Fruit fly (Drosophila melanogaster) whole organism, embryonic: ENCODE results near the gene CG9550.
A peak's percentile ranks its signal among the peaks of the same experiment; 100 is the strongest.

Experiments used
- Blimp-1 ChIP-seq: fragments of 200-800 bp; sonication (Bioruptor generic); optimal IDR thresholded peaks from 3 replicates; lab custom pipeline; 2018; ENCODE audit warnings: missing biosample characterization, missing genetic modification characterization, mild to moderate bottlenecking, moderate library complexity, missing genetic modification reagents
- CG10274 ChIP-seq: fragments of 200-800 bp; sonication (Bioruptor generic); optimal IDR thresholded peaks from 3 replicates; lab custom pipeline; 2017; ENCODE audit warnings: missing biosample characterization, mild to moderate bottlenecking, missing genetic modification characterization
- CG10462 ChIP-seq: fragments of 200-800 bp; sonication (Bioruptor generic); optimal IDR thresholded peaks from 2 replicates; lab custom pipeline; 2016; ENCODE audit warnings: missing biosample characterization, missing genetic modification characterization
- CG11560 ChIP-seq: fragments of 200-800 bp; sonication (Bioruptor generic); IDR thresholded peaks from 3 replicates; pipeline ENCODE4 v1.3.6; 2022; ENCODE audit warnings: missing biosample characterization, missing genetic modification characterization
- CG12155 ChIP-seq: fragments of 200-800 bp; sonication (Bioruptor generic); optimal IDR thresholded peaks from 3 replicates; lab custom pipeline; 2016; ENCODE audit warnings: missing biosample characterization, missing genetic modification characterization
- CG12744 ChIP-seq: fragments of 200-800 bp; sonication (Bioruptor generic); optimal IDR thresholded peaks from 2 replicates; lab custom pipeline; 2016; ENCODE audit warnings: missing biosample characterization, missing genetic modification characterization
- CG14860 ChIP-seq: fragments of 200-800 bp; sonication (Bioruptor generic); IDR thresholded peaks from 3 replicates; pipeline ENCODE4 v1.3.6; 2022; ENCODE audit warnings: missing biosample characterization, missing genetic modification characterization; ENCODE audit not compliant: partially characterized antibody
- CG15011 ChIP-seq: fragments of 200-800 bp; sonication (Bioruptor generic); optimal IDR thresholded peaks from 3 replicates; lab custom pipeline; 2018; ENCODE audit warnings: missing biosample characterization, mild to moderate bottlenecking, missing genetic modification characterization
- CG15479 ChIP-seq: fragments of 200-800 bp; sonication (Bioruptor generic); optimal IDR thresholded peaks from 3 replicates; lab custom pipeline; 2019; ENCODE audit warnings: missing biosample characterization, mild to moderate bottlenecking, missing genetic modification characterization, moderate library complexity
- CG1602 ChIP-seq: fragments of 200-800 bp; sonication (Bioruptor generic); optimal IDR thresholded peaks from 3 replicates; lab custom pipeline; 2016; ENCODE audit warnings: missing biosample characterization, missing genetic modification characterization
- CG17568 ChIP-seq: fragments of 200-800 bp; sonication (Bioruptor generic); optimal IDR thresholded peaks from 2 replicates; lab custom pipeline; 2018; ENCODE audit warnings: missing biosample characterization, mild to moderate bottlenecking, missing genetic modification characterization, moderate library complexity
- CG1832 ChIP-seq: fragments of 200-800 bp; sonication (Bioruptor generic); optimal IDR thresholded peaks from 2 replicates; lab custom pipeline; 2017; ENCODE audit warnings: missing biosample characterization, mild to moderate bottlenecking, missing genetic modification characterization, inconsistent platforms
- CG2116 ChIP-seq: fragments of 200-800 bp; sonication (Bioruptor generic); optimal IDR thresholded peaks from 3 replicates; lab custom pipeline; 2018; ENCODE audit warnings: missing biosample characterization, mild to moderate bottlenecking, missing genetic modification characterization
- CG33213 ChIP-seq: fragments of 200-800 bp; sonication (Bioruptor generic); optimal IDR thresholded peaks from 3 replicates; lab custom pipeline; 2016; ENCODE audit warnings: missing biosample characterization, missing genetic modification characterization
- CG3838 ChIP-seq: fragments of 200-800 bp; sonication (Bioruptor generic); optimal IDR thresholded peaks from 3 replicates; lab custom pipeline; 2016; ENCODE audit warnings: missing biosample characterization, missing genetic modification characterization
- CG4820 ChIP-seq: fragments of 200-800 bp; sonication (Bioruptor generic); optimal IDR thresholded peaks from 3 replicates; lab custom pipeline; 2016; ENCODE audit warnings: missing biosample characterization, missing genetic modification characterization
- CG6765 ChIP-seq: fragments of 200-800 bp; sonication (Bioruptor generic); optimal IDR thresholded peaks from 3 replicates; lab custom pipeline; 2017; ENCODE audit warnings: missing biosample characterization, mild to moderate bottlenecking, missing genetic modification characterization
- CG6813 ChIP-seq: fragments of 200-800 bp; sonication (Bioruptor generic); optimal IDR thresholded peaks from 2 replicates; lab custom pipeline; 2017; ENCODE audit warnings: missing biosample characterization, missing genetic modification characterization, mild to moderate bottlenecking, moderate library complexity, missing genetic modification reagents
- CG7372 ChIP-seq: fragments of 200-800 bp; sonication (Bioruptor generic); IDR thresholded peaks from 2 replicates; pipeline ENCODE4 v1.3.6; 2022; ENCODE audit warnings: missing biosample characterization, missing genetic modification characterization
- CG8478 ChIP-seq: fragments of >200 bp; optimal IDR thresholded peaks from 2 replicates; lab custom pipeline; 2018
- CG9215 ChIP-seq: fragments of 200-800 bp; sonication (Bioruptor generic); IDR thresholded peaks from 2 replicates; pipeline ENCODE4 v1.3.6; 2022; ENCODE audit warnings: missing biosample characterization, missing genetic modification characterization
- CG9817 ChIP-seq: fragments of 200-800 bp; sonication (Bioruptor generic); optimal IDR thresholded peaks from 2 replicates; lab custom pipeline; 2018; ENCODE audit warnings: missing biosample characterization, mild to moderate bottlenecking, missing genetic modification characterization, moderate library complexity
- Chrac-16 ChIP-seq: fragments of 200-800 bp; sonication (Bioruptor generic); optimal IDR thresholded peaks from 3 replicates; lab custom pipeline; 2016; ENCODE audit warnings: missing biosample characterization, missing genetic modification characterization
- CrebB ChIP-seq: fragments of 200-800 bp; sonication (Bioruptor generic); optimal IDR thresholded peaks from 3 replicates; lab custom pipeline; 2018; ENCODE audit warnings: missing biosample characterization, mild to moderate bottlenecking, missing genetic modification characterization
- Fer1 ChIP-seq: fragments of 200-800 bp; sonication (Bioruptor generic); optimal IDR thresholded peaks from 2 replicates; lab custom pipeline; 2017; ENCODE audit warnings: missing biosample characterization, mild to moderate bottlenecking, missing genetic modification characterization
- Hey ChIP-seq: fragments of 200-800 bp; sonication (Bioruptor generic); optimal IDR thresholded peaks from 3 replicates; lab custom pipeline; 2018; ENCODE audit warnings: missing biosample characterization, mild to moderate bottlenecking, missing genetic modification characterization
- HmgD ChIP-seq: fragments of 200-800 bp; sonication (Bioruptor generic); optimal IDR thresholded peaks from 3 replicates; lab custom pipeline; 2016; ENCODE audit warnings: missing biosample characterization, missing genetic modification characterization
- Nf-YB ChIP-seq: fragments of 200-800 bp; sonication (Bioruptor generic); optimal IDR thresholded peaks from 3 replicates; lab custom pipeline; 2019; ENCODE audit warnings: missing biosample characterization, mild to moderate bottlenecking, missing genetic modification characterization, moderate library complexity
- Ravus ChIP-seq: fragments of 200-800 bp; sonication (Bioruptor generic); IDR thresholded peaks from 2 replicates; pipeline ENCODE4 v1.3.6; 2022; ENCODE audit warnings: missing biosample characterization, missing genetic modification characterization
- Sox100B ChIP-seq: fragments of 200-800 bp; sonication (Bioruptor generic); optimal IDR thresholded peaks from 3 replicates; lab custom pipeline; 2018; ENCODE audit warnings: missing biosample characterization, mild to moderate bottlenecking, missing genetic modification characterization
- Spps ChIP-seq: fragments of 200-800 bp; sonication (Bioruptor generic); optimal IDR thresholded peaks from 2 replicates; lab custom pipeline; 2018; ENCODE audit warnings: missing biosample characterization, mild to moderate bottlenecking, missing genetic modification characterization
- Sry-β ChIP-seq: fragments of 200-800 bp; sonication (Bioruptor generic); optimal IDR thresholded peaks from 2 replicates; lab custom pipeline; 2018; ENCODE audit warnings: missing biosample characterization, mild to moderate bottlenecking, missing genetic modification characterization, moderate library complexity
- danr ChIP-seq: fragments of 200-800 bp; sonication (Bioruptor generic); IDR thresholded peaks from 2 replicates; pipeline ENCODE4 v1.3.6; 2022; ENCODE audit warnings: missing biosample characterization, missing genetic modification characterization
- eyg ChIP-seq: fragments of 200-800 bp; sonication (Bioruptor generic); optimal IDR thresholded peaks from 3 replicates; lab custom pipeline; 2016; ENCODE audit warnings: missing biosample characterization, missing genetic modification characterization
- gfzf ChIP-seq: fragments of 200-800 bp; sonication (Bioruptor generic); optimal IDR thresholded peaks from 2 replicates; lab custom pipeline; 2016; ENCODE audit warnings: missing biosample characterization, mild to moderate bottlenecking, missing genetic modification characterization, moderate library complexity
- h ChIP-seq: fragments of >200 bp; optimal IDR thresholded peaks from 2 replicates; lab custom pipeline; 2017
- kni ChIP-seq: fragments of 200-800 bp; sonication (Bioruptor generic); optimal IDR thresholded peaks from 3 replicates; lab custom pipeline; 2017; ENCODE audit warnings: mild to moderate bottlenecking, missing biosample characterization, missing genetic modification reagents, missing genetic modification characterization
- lilli ChIP-seq: fragments of 200-800 bp; sonication (Bioruptor generic); optimal IDR thresholded peaks from 3 replicates; lab custom pipeline; 2016; ENCODE audit warnings: missing biosample characterization, missing genetic modification characterization
- luna ChIP-seq: fragments of 200-800 bp; sonication (Bioruptor generic); optimal IDR thresholded peaks from 2 replicates; lab custom pipeline; 2016; ENCODE audit warnings: missing biosample characterization, missing genetic modification characterization
- mam ChIP-seq: fragments of 200-800 bp; sonication (Bioruptor generic); optimal IDR thresholded peaks from 3 replicates; lab custom pipeline; 2016; ENCODE audit warnings: missing biosample characterization, missing genetic modification characterization
- mirr ChIP-seq: fragments of 200-800 bp; sonication (Bioruptor generic); optimal IDR thresholded peaks from 3 replicates; lab custom pipeline; 2018; ENCODE audit warnings: missing biosample characterization, mild to moderate bottlenecking, missing genetic modification characterization
- p53 ChIP-seq: fragments of 200-800 bp; sonication (Bioruptor generic); optimal IDR thresholded peaks from 2 replicates; lab custom pipeline; 2016; ENCODE audit warnings: missing biosample characterization, missing genetic modification characterization
- peb ChIP-seq: fragments of 200-800 bp; sonication (Bioruptor generic); IDR thresholded peaks from 2 replicates; pipeline ENCODE4 v1.3.6; 2022; ENCODE audit warnings: missing biosample characterization, missing genetic modification characterization
- prd ChIP-seq, 3 experiments: fragments of >200 bp in 2 of 3; fragments of 200-800 bp in 1 of 3; sonication (Bioruptor generic) in 1 of 3; optimal IDR thresholded peaks in 2 of 3; IDR thresholded peaks in 1 of 3; 2 replicates in 2 of 3; 3 replicates in 1 of 3; pipeline versions ENCODE4 v1.3.6 to Lab custom; 2017 to 2022; ENCODE audit warnings: missing biosample characterization in 1 of 3, missing genetic modification characterization in 1 of 3
- repo ChIP-seq: fragments of 200-800 bp; sonication (Bioruptor generic); optimal IDR thresholded peaks from 2 replicates; lab custom pipeline; 2016; ENCODE audit warnings: missing biosample characterization, missing genetic modification characterization
- shn ChIP-seq: fragments of 200-800 bp; sonication (Bioruptor generic); optimal IDR thresholded peaks from 3 replicates; lab custom pipeline; 2016; ENCODE audit warnings: missing biosample characterization, missing genetic modification characterization
- unc-4 ChIP-seq: fragments of 200-800 bp; sonication (Bioruptor generic); IDR thresholded peaks from 2 replicates; pipeline ENCODE4 v1.3.6; 2022; ENCODE audit warnings: missing biosample characterization, missing genetic modification characterization; ENCODE audit not compliant: partially characterized antibody
- vfl ChIP-seq: fragments of 200-800 bp; sonication (Bioruptor generic); optimal IDR thresholded peaks from 2 replicates; lab custom pipeline; 2016; ENCODE audit warnings: missing biosample characterization, missing genetic modification characterization
- yki ChIP-seq: fragments of >200 bp; optimal IDR thresholded peaks from 3 replicates; lab custom pipeline; 2018

The CG9550 gene

DNA sequence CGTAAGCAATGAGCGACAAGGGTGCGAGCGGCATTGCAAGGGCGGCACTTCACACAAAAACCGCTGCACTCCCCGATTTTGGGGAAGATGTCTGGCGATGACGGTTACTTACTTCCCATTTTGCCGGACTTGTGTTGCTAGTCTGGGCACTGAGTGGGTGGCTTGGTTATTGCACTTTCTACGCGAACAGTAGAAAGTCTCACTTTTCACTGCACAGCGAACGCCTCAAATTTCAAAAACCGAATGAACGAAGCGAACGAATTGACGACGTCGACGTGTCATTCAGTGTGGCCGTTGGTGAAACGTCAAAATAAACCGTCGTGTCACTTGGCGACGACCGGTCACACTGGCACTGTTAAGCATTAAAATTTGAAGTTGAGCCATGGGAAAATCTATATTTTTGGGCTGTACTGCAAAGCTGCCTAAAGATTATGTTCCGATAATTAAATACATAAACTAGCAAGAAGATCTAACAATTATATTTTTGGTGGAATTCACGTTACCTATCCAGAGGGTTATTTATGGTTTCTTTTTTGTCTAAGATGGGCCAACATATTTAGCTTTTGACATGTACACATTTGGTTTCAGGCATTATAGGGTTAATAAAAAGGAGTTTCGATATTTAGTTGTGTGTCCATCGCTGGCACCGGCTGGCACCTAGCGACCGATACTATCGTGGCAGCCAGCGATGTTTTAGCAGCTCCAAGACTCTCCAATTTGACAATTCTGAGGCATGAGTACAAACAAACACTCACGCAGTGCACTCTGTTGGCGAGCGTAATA is 16.4 kb upstream of the CG9550 start, which contains the start of the genes Sec61alpha and Daxx (continued):
- TF ChIP-seq Sox100B (GFP tag; lab: Kevin White, UChicago) (peak; percentile 63), Chrac-16 (peak; percentile 84), CG11560 (tag; lab: Robert Waterston, UW) (peak; percentile 62; the same call in 2 of the 3 replicates), Hey (tag; lab: Kevin White, UChicago) (no peak), h (lab: Kevin White, UChicago) (no peak), CG17568 (GFP tag; lab: Kevin White, UChicago) (peak; percentile 70), CG7372 (GFP tag; lab: Robert Waterston, UW) (peak; percentile 86), CG3838 (GFP tag; lab: Kevin White, UChicago) (peak; percentile 67), Nf-YB (GFP tag; lab: Kevin White, UChicago) (peak; percentile 37), unc-4 (GFP tag; lab: Robert Waterston, UW) (peak; percentile 98), repo (GFP tag; lab: Kevin White, UChicago) (peak; percentile 65), CG1832 (GFP tag; lab: Kevin White, UChicago) (no peak), CG9817 (tag; lab: Kevin White, UChicago) (peak; percentile 88), gfzf (GFP tag; lab: Kevin White, UChicago) (peak; percentile 93), HmgD (GFP tag; lab: Kevin White, UChicago) (peak; percentile 85), CG12155 (GFP tag; lab: Kevin White, UChicago) (peak; percentile 88), Spps (tag; lab: Kevin White, UChicago) (peak; percentile 75), CG15479 (GFP tag; lab: Kevin White, UChicago) (no peak), danr (GFP tag; lab: Robert Waterston, UW) (peak; percentile 66; the same call in 1 of the 2 replicates), CG9215 (GFP tag; lab: Robert Waterston, UW) (peak; percentile 88), p53 (GFP tag; lab: Kevin White, UChicago) (peak; percentile 84), Fer1 (GFP tag; lab: Kevin White, UChicago) (peak; percentile 67), CG4820 (GFP tag; lab: Kevin White, UChicago) (peak; percentile 70), Sry-β (GFP tag; lab: Kevin White, UChicago) (peak; percentile 35), CG6765 (peak; percentile 67), CG12744 (GFP tag; lab: Kevin White, UChicago) (peak; percentile 78), prd (optimal IDR thresholded peaks at IDR 0.05; lab: Kevin White, UChicago) (no peak), prd (GFP tag; IDR thresholded peaks at IDR 0.05; lab: Robert Waterston, UW) (peak; percentile 89), luna (peak; percentile 90), shn (GFP tag; lab: Kevin White, UChicago) (peak; percentile 94), CrebB (tag; lab: Kevin White, UChicago) (peak; percentile 63), vfl (peak; percentile 87), CG10274 (peak; percentile 59), mam (GFP tag; lab: Kevin White, UChicago) (peak; percentile 95), CG8478 (no peak), eyg (GFP tag; lab: Kevin White, UChicago) (peak; percentile 89), CG15011 (peak; percentile 68), kni (GFP tag; lab: Kevin White, UChicago) (no peak), lilli (GFP tag; lab: Kevin White, UChicago) (peak; percentile 94), CG2116 (GFP tag; lab: Kevin White, UChicago) (peak; percentile 78), CG14860 (GFP tag; lab: Robert Waterston, UW) (peak; percentile 99), CG1602 (GFP tag; lab: Kevin White, UChicago) (peak; percentile 85), Ravus (GFP tag; lab: Robert Waterston, UW) (peak; percentile 45), peb (GFP tag; lab: Robert Waterston, UW) (peak; percentile 68), yki (lab: Kevin White, UChicago) (no peak), CG33213 (GFP tag; lab: Kevin White, UChicago) (peak; percentile 91), CG6813 (GFP tag; lab: Kevin White, UChicago) (peak; percentile 32), Blimp-1 (GFP tag; lab: Kevin White, UChicago) (peak; percentile 68), mirr (peak; percentile 36), CG10462 (GFP tag; lab: Kevin White, UChicago) (peak; percentile 50)
